Worm (Caenorhabditis elegans): ENCODE measurements around the gene ttr-42.

Gene ttr-42

ce11 chrX:2565308-2565773 is 12.2 kb upstream of the ttr-42 start, which contains the start of gene F52H2.15:
F52H2.15 (plus strand) TSS chrX:2565358.
- no peak for TF ChIP-seq snpc-4 (tag; optimal IDR thresholded peaks at IDR 0.05)
- TF ChIP-seq hlh-11 (tag; optimal IDR thresholded peaks at IDR 0.05) = peak; percentile 49
- TF ChIP-seq nhr-6 (tag; optimal IDR thresholded peaks at IDR 0.05) = no peak
- no peak for TF ChIP-seq snpc-1.2 (GFP tag; IDR thresholded peaks at IDR 0.05)
- peak; percentile 11 for TF ChIP-seq aha-1 (tag)
- no peak for TF ChIP-seq ceh-44 (GFP tag; IDR thresholded peaks at IDR 0.05)
- TF ChIP-seq attf-4 (tag; optimal IDR thresholded peaks at IDR 0.05) = no peak
- TF ChIP-seq pqm-1 (tag; optimal IDR thresholded peaks at IDR 0.05) = peak; percentile 66
- TF ChIP-seq ceh-20 (GFP tag; IDR thresholded peaks at IDR 0.05) = no peak
- no peak for TF ChIP-seq zfp-2 (tag; optimal IDR thresholded peaks at IDR 0.05)
- no peak for TF ChIP-seq dpl-1 (GFP tag; optimal IDR thresholded peaks at IDR 0.05)
- TF ChIP-seq dmd-6 (GFP tag; IDR thresholded peaks at IDR 0.05) = peak; percentile 42; the same call in 1 of the 2 replicates
- peak in 1 of 2 experiments; percentile 93 for TF ChIP-seq unc-62 (GFP tag; optimal IDR thresholded peaks at IDR 0.05 in 1 of 2)
- TF ChIP-seq unc-62 (tag; optimal IDR thresholded peaks at IDR 0.05) = no peak
- no peak for TF ChIP-seq nhr-48 (tag; optimal IDR thresholded peaks at IDR 0.05)
- no peak for TF ChIP-seq ztf-11 (tag; optimal IDR thresholded peaks at IDR 0.05)
- no peak for TF ChIP-seq hmg-1.1 (GFP tag; IDR thresholded peaks at IDR 0.05)
- TF ChIP-seq lin-15B (tag; optimal IDR thresholded peaks at IDR 0.05) = no peak
- no peak for TF ChIP-seq nhr-42 (GFP tag; IDR thresholded peaks at IDR 0.05)
- no peak for TF ChIP-seq F26F4.8 (GFP tag; conservative IDR thresholded peaks at IDR 0.05)
- peak; percentile 93 for TF ChIP-seq nhr-28 (tag; optimal IDR thresholded peaks at IDR 0.05)
- TF ChIP-seq hif-1 (tag; optimal IDR thresholded peaks at IDR 0.05) = no peak
- no peak for TF ChIP-seq Y5F2A.4 (GFP tag; optimal IDR thresholded peaks at IDR 0.05)
- TF ChIP-seq dve-1 (tag; optimal IDR thresholded peaks at IDR 0.05; ENCODE audit: insufficient read depth) = peak; percentile 34
- no peak for TF ChIP-seq Y75B8A.6 (GFP tag; IDR thresholded peaks at IDR 0.05)
- TF ChIP-seq tag-97 (GFP tag; IDR thresholded peaks at IDR 0.05) = no peak
- no peak for TF ChIP-seq lsy-2 (tag; optimal IDR thresholded peaks at IDR 0.05)
- TF ChIP-seq ces-1 (GFP tag; optimal IDR thresholded peaks at IDR 0.05) = no peak
- TF ChIP-seq lir-3 (tag; optimal IDR thresholded peaks at IDR 0.05) = no peak
- no peak for TF ChIP-seq T20F7.1 (GFP tag; optimal IDR thresholded peaks at IDR 0.05)
- TF ChIP-seq lin-39 (tag; optimal IDR thresholded peaks at IDR 0.05) = no peak
- TF ChIP-seq fkh-10 (GFP tag; optimal IDR thresholded peaks at IDR 0.05) = no peak
- TF ChIP-seq daf-16 (GFP tag; optimal IDR thresholded peaks at IDR 0.05) = no peak
- peak; percentile 85 for TF ChIP-seq daf-16 (tag; optimal IDR thresholded peaks at IDR 0.05)

ce11 chrX:2567761-2568160 is 9.8 kb upstream of the ttr-42 start:
- TF ChIP-seq set-16 (GFP tag; IDR thresholded peaks at IDR 0.05) = no peak
- TF ChIP-seq nhr-41 (GFP tag; IDR thresholded peaks at IDR 0.05) = no peak
- no peak for TF ChIP-seq mdl-1 (tag; optimal IDR thresholded peaks at IDR 0.05)
- no peak for TF ChIP-seq zfp-2 (tag; optimal IDR thresholded peaks at IDR 0.05)
- TF ChIP-seq nhr-11 (tag; optimal IDR thresholded peaks at IDR 0.05) = no peak
- 0 out of 2 replicates have a peak, but pooled peaks have one; percentile 36 for TF ChIP-seq dmd-6 (GFP tag; IDR thresholded peaks at IDR 0.05)
- TF ChIP-seq dpl-1 (GFP tag; optimal IDR thresholded peaks at IDR 0.05) = no peak
- TF ChIP-seq nhr-28 (tag; optimal IDR thresholded peaks at IDR 0.05) = peak; percentile 12
- TF ChIP-seq spr-1 (tag; optimal IDR thresholded peaks at IDR 0.05) = no peak
- no peak for TF ChIP-seq D1046.2 (GFP tag; IDR thresholded peaks at IDR 0.05)
- TF ChIP-seq nhr-42 (GFP tag; IDR thresholded peaks at IDR 0.05) = no peak
- no peak for TF ChIP-seq aha-1 (tag)
- TF ChIP-seq saeg-2 (GFP tag; IDR thresholded peaks at IDR 0.05) = no peak
- TF ChIP-seq tra-1 (GFP tag; IDR thresholded peaks at IDR 0.05) = no peak
- TF ChIP-seq dmd-8 (GFP tag; IDR thresholded peaks at IDR 0.05) = no peak

All from whole organism, L4 larva.